Worm (Caenorhabditis elegans) whole organism, mixed stage, embryonic: ENCODE results near the gene msp-40.

ENCODE experiments used
- M03D4.4 ChIP-seq: sonication (generic microtip); optimal IDR thresholded peaks from 2 replicates; lab custom pipeline; 2017; ENCODE audit warnings: mild to moderate bottlenecking, missing genetic modification characterization, missing compliant biosample characterization
- blmp-1 ChIP-seq: fragments of 150-350 bp; optimal IDR thresholded peaks from 2 replicates; lab custom pipeline; 2014; ENCODE audit warnings: missing biosample characterization, missing genetic modification characterization
- ceh-39 ChIP-seq: fragments of 150-350 bp; optimal IDR thresholded peaks from 2 replicates; lab custom pipeline; 2014; ENCODE audit warnings: missing biosample characterization, missing genetic modification characterization
- ceh-43 ChIP-seq: fragments of 200-800 bp; sonication (Bioruptor generic); optimal IDR thresholded peaks from 2 replicates; lab custom pipeline; 2018; ENCODE audit warnings: mild to moderate bottlenecking, missing genetic modification characterization, moderate library complexity, missing compliant biosample characterization
- cnd-1 ChIP-seq: fragments of 200-800 bp; sonication (Bioruptor generic); optimal IDR thresholded peaks from 2 replicates; lab custom pipeline; 2018; ENCODE audit warnings: mild to moderate bottlenecking, missing genetic modification characterization, missing compliant biosample characterization
- drap-1 ChIP-seq: fragments of 200-800 bp; sonication (Bioruptor generic); optimal IDR thresholded peaks from 3 replicates; lab custom pipeline; 2018; ENCODE audit warnings: mild to moderate bottlenecking, missing genetic modification characterization, missing compliant biosample characterization
- elt-1 ChIP-seq: sonication (generic microtip); optimal IDR thresholded peaks from 2 replicates; lab custom pipeline; 2017; ENCODE audit warnings: missing genetic modification characterization, mild to moderate bottlenecking, missing compliant biosample characterization, antibody characterized with exemption, moderate library complexity, borderline replicate concordance; ENCODE audit not compliant: insufficient read depth
- elt-3 ChIP-seq: fragments of 150-350 bp; optimal IDR thresholded peaks from 2 replicates; lab custom pipeline; 2014; ENCODE audit warnings: missing biosample characterization, missing genetic modification characterization
- flh-1 ChIP-seq: fragments of 200-800 bp; sonication (Bioruptor generic); optimal IDR thresholded peaks from 2 replicates; lab custom pipeline; 2018; ENCODE audit warnings: mild to moderate bottlenecking, missing genetic modification characterization, moderate library complexity, missing compliant biosample characterization
- ham-2 ChIP-seq: fragments of 200-800 bp; sonication (Bioruptor generic); optimal IDR thresholded peaks from 2 replicates; lab custom pipeline; 2018; ENCODE audit warnings: mild to moderate bottlenecking, missing genetic modification characterization, missing compliant biosample characterization
- hlh-1 ChIP-seq: fragments of 150-350 bp; optimal IDR thresholded peaks from 2 replicates; lab custom pipeline; 2014; ENCODE audit warnings: missing biosample characterization, missing genetic modification reagents, missing genetic modification characterization
- lin-13 ChIP-seq: fragments of 150-350 bp; optimal IDR thresholded peaks from 2 replicates; lab custom pipeline; 2014; ENCODE audit warnings: missing biosample characterization, missing genetic modification characterization
- lin-32 ChIP-seq: fragments of 200-800 bp; sonication (Bioruptor generic); optimal IDR thresholded peaks from 2 replicates; lab custom pipeline; 2018; ENCODE audit warnings: mild to moderate bottlenecking, missing genetic modification characterization, missing compliant biosample characterization
- lsy-2 ChIP-seq: fragments of 150-350 bp; optimal IDR thresholded peaks from 2 replicates; lab custom pipeline; 2014; ENCODE audit warnings: missing biosample characterization, missing genetic modification characterization
- mab-5 ChIP-seq: fragments of 150-350 bp; optimal IDR thresholded peaks from 2 replicates; lab custom pipeline; 2014; ENCODE audit warnings: missing biosample characterization, missing genetic modification characterization
- mep-1 ChIP-seq: fragments of 150-350 bp; optimal IDR thresholded peaks from 2 replicates; lab custom pipeline; 2017; ENCODE audit warnings: missing biosample characterization, missing genetic modification reagents, missing genetic modification characterization, inconsistent platforms
- mls-2 ChIP-seq: sonication (generic microtip); optimal IDR thresholded peaks from 2 replicates; lab custom pipeline; 2016; ENCODE audit warnings: mild to moderate bottlenecking, missing genetic modification characterization, moderate library complexity, missing compliant biosample characterization
- nhr-12 ChIP-seq: fragments of 150-350 bp; optimal IDR thresholded peaks from 2 replicates; lab custom pipeline; 2014; ENCODE audit warnings: missing biosample characterization, missing genetic modification characterization
- nhr-2 ChIP-seq: fragments of 150-350 bp; optimal IDR thresholded peaks from 2 replicates; lab custom pipeline; 2014; ENCODE audit warnings: missing biosample characterization, missing genetic modification characterization
- nhr-237 ChIP-seq: fragments of 150-350 bp; optimal IDR thresholded peaks from 2 replicates; lab custom pipeline; 2014; ENCODE audit warnings: missing biosample characterization, missing genetic modification characterization
- nhr-28 ChIP-seq: fragments of 150-350 bp; optimal IDR thresholded peaks from 2 replicates; lab custom pipeline; 2014; ENCODE audit warnings: missing biosample characterization, missing genetic modification characterization
- pha-4 ChIP-seq: fragments of 150-350 bp; optimal IDR thresholded peaks from 2 replicates; lab custom pipeline; 2018; ENCODE audit warnings: missing biosample characterization, missing genetic modification reagents, missing genetic modification characterization
- sem-2 ChIP-seq: fragments of 200-800 bp; sonication (Bioruptor generic); optimal IDR thresholded peaks from 2 replicates; lab custom pipeline; 2018; ENCODE audit warnings: mild to moderate bottlenecking, missing genetic modification characterization, missing compliant biosample characterization
- snpc-4 ChIP-seq: fragments of 150-350 bp; optimal IDR thresholded peaks from 2 replicates; lab custom pipeline; 2014; ENCODE audit warnings: missing biosample characterization, missing genetic modification characterization
- sptf-1 ChIP-seq: sonication (generic microtip); optimal IDR thresholded peaks from 2 replicates; lab custom pipeline; 2017; ENCODE audit warnings: mild to moderate bottlenecking, missing genetic modification characterization, moderate library complexity, missing compliant biosample characterization
- unc-120 ChIP-seq: sonication (generic microtip); optimal IDR thresholded peaks from 2 replicates; lab custom pipeline; 2017; ENCODE audit warnings: missing genetic modification characterization, missing compliant biosample characterization; ENCODE audit not compliant: poor library complexity, severe bottlenecking
- unc-39 ChIP-seq: fragments of 150-350 bp; optimal IDR thresholded peaks from 2 replicates; lab custom pipeline; 2014; ENCODE audit warnings: missing biosample characterization, missing genetic modification characterization
- unc-62 ChIP-seq: fragments of 150-350 bp; optimal IDR thresholded peaks from 2 replicates; lab custom pipeline; 2014; ENCODE audit warnings: missing biosample characterization, missing genetic modification reagents, missing genetic modification characterization
- zip-8 ChIP-seq: fragments of 150-350 bp; optimal IDR thresholded peaks from 2 replicates; lab custom pipeline; 2014; ENCODE audit warnings: missing biosample characterization, missing genetic modification characterization
- ztf-11 ChIP-seq: fragments of 150-350 bp; optimal IDR thresholded peaks from 2 replicates; lab custom pipeline; 2014; ENCODE audit warnings: missing biosample characterization, missing genetic modification characterization

The msp-40 gene

ce11 chrII:4854761-4855160 is 29.5 kb downstream of the msp-40 start:
- no peak for TF ChIP-seq nhr-2 (tag; lab: Kevin White, UChicago)
- TF ChIP-seq elt-1, result no peak
- TF ChIP-seq nhr-237 (tag; lab: Kevin White, UChicago), result no peak
- no peak for TF ChIP-seq ceh-43 (GFP tag; lab: Kevin White, UChicago)
- no peak for TF ChIP-seq snpc-4 (tag; lab: Kevin White, UChicago)
- TF ChIP-seq lsy-2 (tag; lab: Kevin White, UChicago), result no peak
- no peak for TF ChIP-seq lin-32 (GFP tag; lab: Kevin White, UChicago)
- TF ChIP-seq elt-3 (tag; lab: Kevin White, UChicago), result no peak
- TF ChIP-seq flh-1 (GFP tag; lab: Kevin White, UChicago), result no peak
- TF ChIP-seq unc-62 (GFP tag; lab: Kevin White, UChicago), result no peak
- no peak for TF ChIP-seq ztf-11
- TF ChIP-seq zip-8 (tag; lab: Kevin White, UChicago), result no peak
- no peak for TF ChIP-seq nhr-12 (tag; lab: Kevin White, UChicago)
- no peak for TF ChIP-seq sptf-1
- no peak for TF ChIP-seq mab-5 (tag; lab: Kevin White, UChicago)
- no peak for TF ChIP-seq sem-2
- TF ChIP-seq drap-1 (GFP tag; lab: Kevin White, UChicago), result no peak
- TF ChIP-seq mls-2 (tag; lab: Kevin White, UChicago), result no peak

DNA sequence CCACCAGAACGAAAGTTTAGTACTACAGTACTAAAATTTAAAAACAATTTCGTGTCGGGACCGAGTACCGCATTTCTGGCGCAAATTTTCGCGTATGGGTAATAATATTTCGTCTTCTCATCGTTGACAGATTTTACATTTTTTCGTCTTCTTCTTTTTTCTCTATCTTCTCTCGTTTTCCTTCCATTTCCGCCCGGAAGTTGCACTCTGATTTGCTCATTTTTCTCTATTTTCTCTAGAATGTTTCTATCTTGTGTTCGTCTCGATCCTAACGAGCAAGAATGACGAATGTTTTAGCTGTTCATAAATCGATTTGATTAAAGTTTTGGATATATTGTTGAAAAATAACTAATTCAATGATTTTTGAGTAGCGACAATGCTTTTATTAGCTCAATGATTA is 30.3 kb downstream of the msp-40 start:
- TF ChIP-seq unc-120, result peak; percentile 5
- no peak for TF ChIP-seq lin-13 (tag; lab: Kevin White, UChicago)

ce11 chrII:4856113-4856512 is 30.9 kb downstream of the msp-40 start:
- peak; percentile 65 for TF ChIP-seq elt-1
- TF ChIP-seq mab-5 (tag; lab: Kevin White, UChicago), result no peak
- TF ChIP-seq hlh-1 (tag; lab: Kevin White, UChicago), result no peak

- TF ChIP-seq sem-2, result no peak
- TF ChIP-seq lin-13 (tag; lab: Kevin White, UChicago), result no peak
- no peak for TF ChIP-seq cnd-1
These were observed 31.9 kb downstream of the msp-40 start for ce11 chrII:4857086-4857485.

DNA sequence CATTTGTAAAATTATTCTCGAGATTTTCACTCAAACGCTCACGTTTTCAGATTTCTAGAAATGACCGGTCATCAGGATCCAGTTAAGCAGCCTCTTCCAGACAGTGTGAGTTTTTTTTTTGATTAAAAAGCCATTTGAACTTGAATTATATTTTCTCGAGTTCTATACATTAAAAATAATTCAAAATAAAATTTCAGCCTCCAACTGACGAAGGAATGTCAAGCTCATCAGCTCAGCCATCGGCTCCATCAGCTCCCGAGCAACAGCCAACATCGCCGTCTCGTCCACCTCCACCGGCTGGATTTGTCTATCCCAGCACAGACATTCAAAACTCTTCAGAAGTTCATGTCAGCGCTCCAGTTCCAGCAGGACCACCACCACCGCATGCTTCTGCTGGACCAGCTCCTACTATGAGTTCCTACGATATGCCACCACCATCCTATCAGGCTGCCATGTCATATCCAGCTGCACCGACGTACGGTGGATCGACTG is 32.7 kb downstream of the msp-40 start, which contains the start of gene F11G11.5:
F11G11.5 (plus strand) TSS at position 51 of the 492 bp plus-strand sequence.
- no peak for TF ChIP-seq nhr-2 (tag; lab: Kevin White, UChicago)
- TF ChIP-seq elt-1, result no peak
- no peak for TF ChIP-seq unc-39 (tag; lab: Kevin White, UChicago)
- no peak for TF ChIP-seq sem-2
- no peak for TF ChIP-seq lsy-2 (tag; lab: Kevin White, UChicago)
- no peak for TF ChIP-seq mep-1 (tag; lab: Kevin White, UChicago)
- TF ChIP-seq mab-5 (tag; lab: Kevin White, UChicago), result no peak
- TF ChIP-seq drap-1 (GFP tag; lab: Kevin White, UChicago), result no peak
- no peak for TF ChIP-seq elt-3 (tag; lab: Kevin White, UChicago)
- TF ChIP-seq lin-13 (tag; lab: Kevin White, UChicago), result no peak
- no peak for TF ChIP-seq M03D4.4
- TF ChIP-seq nhr-28, result no peak
- TF ChIP-seq zip-8 (tag; lab: Kevin White, UChicago), result no peak
- TF ChIP-seq hlh-1 (tag; lab: Kevin White, UChicago), result no peak
- no peak for TF ChIP-seq flh-1 (GFP tag; lab: Kevin White, UChicago)
- TF ChIP-seq ham-2, result no peak
- no peak for TF ChIP-seq cnd-1
- TF ChIP-seq, all 35 proteins: peak for 0

DNA sequence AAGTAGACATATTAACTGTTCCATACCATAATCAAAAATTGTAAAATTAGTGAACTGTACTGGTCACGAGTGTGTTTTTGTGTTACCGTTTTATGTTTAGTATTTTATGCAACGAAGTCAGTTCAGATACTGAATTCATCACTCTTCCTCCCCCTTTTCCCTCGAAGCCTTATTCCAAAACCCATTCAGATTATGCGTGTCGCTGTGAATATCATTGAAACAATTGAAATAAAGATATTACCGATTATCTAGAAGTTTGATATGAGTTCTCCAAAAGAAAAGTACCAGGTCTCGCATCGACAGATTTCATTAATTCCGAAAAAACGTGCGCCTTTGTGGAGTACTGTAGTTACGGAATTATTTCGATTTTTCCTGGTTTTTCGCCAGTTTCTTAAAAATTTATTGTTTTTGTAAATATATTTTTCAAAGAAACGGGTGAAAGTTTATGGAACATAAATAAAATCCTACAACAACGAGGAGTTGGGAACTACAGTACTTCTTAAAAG is 33.7 kb downstream of the msp-40 start:
- no peak for TF ChIP-seq nhr-28
- TF ChIP-seq cnd-1, result no peak
- TF ChIP-seq nhr-12 (tag; lab: Kevin White, UChicago), result no peak
- TF ChIP-seq sem-2, result no peak
- no peak for TF ChIP-seq hlh-1 (tag; lab: Kevin White, UChicago)
- TF ChIP-seq lin-13 (tag; lab: Kevin White, UChicago), result no peak
- no peak for TF ChIP-seq pha-4 (tag; lab: Kevin White, UChicago)
- TF ChIP-seq elt-1, result no peak
- TF ChIP-seq unc-120, result no peak
- TF ChIP-seq ceh-43 (GFP tag; lab: Kevin White, UChicago), result no peak
- no peak for TF ChIP-seq ceh-39 (tag; lab: Kevin White, UChicago)
- TF ChIP-seq ham-2, result no peak
- TF ChIP-seq mab-5 (tag; lab: Kevin White, UChicago), result no peak
- no peak for TF ChIP-seq elt-3 (tag; lab: Kevin White, UChicago)
- no peak for TF ChIP-seq nhr-237 (tag; lab: Kevin White, UChicago)
- TF ChIP-seq zip-8 (tag; lab: Kevin White, UChicago), result no peak
- no peak for TF ChIP-seq blmp-1 (tag; lab: Kevin White, UChicago)
